Worm (Caenorhabditis elegans) whole organism, early embryonic: Measurements from ENCODE around the gene sld-5.

Source experiments
- B0310.2 ChIP-seq: sonication (generic microtip); optimal IDR thresholded peaks from 2 replicates; lab custom pipeline; 2016; ENCODE audit warnings: mild to moderate bottlenecking, missing genetic modification characterization, missing compliant biosample characterization
- F13C5.2 ChIP-seq: sonication (generic microtip); optimal IDR thresholded peaks from 2 replicates; lab custom pipeline; 2017; ENCODE audit warnings: mild to moderate bottlenecking, missing genetic modification characterization, inconsistent platforms, missing compliant biosample characterization
- aly-1 ChIP-seq: sonication (generic microtip); optimal IDR thresholded peaks from 2 replicates; lab custom pipeline; 2016; ENCODE audit warnings: missing genetic modification characterization, missing compliant biosample characterization
- ama-1 ChIP-seq: fragments of 150-350 bp; optimal IDR thresholded peaks from 2 replicates; lab custom pipeline; 2014
- ceh-13 ChIP-seq: fragments of 200-800 bp; sonication (Bioruptor generic); optimal IDR thresholded peaks from 2 replicates; lab custom pipeline; 2018; ENCODE audit warnings: mild to moderate bottlenecking, missing genetic modification characterization, missing compliant biosample characterization
- ceh-36 ChIP-seq: sonication (generic microtip); optimal IDR thresholded peaks from 2 replicates; lab custom pipeline; 2016; ENCODE audit warnings: missing genetic modification characterization, inconsistent platforms, missing compliant biosample characterization
- ets-7 ChIP-seq: sonication (generic microtip); optimal IDR thresholded peaks from 2 replicates; lab custom pipeline; 2016; ENCODE audit warnings: missing genotype, missing genetic modification characterization, missing compliant biosample characterization
- flt-1 ChIP-seq: fragments of 200-800 bp; sonication (Bioruptor generic); IDR thresholded peaks from 2 replicates; pipeline ENCODE4 v1.3.6; 2022; ENCODE audit warnings: missing genetic modification characterization, missing compliant biosample characterization
- hmbx-1 ChIP-seq: sonication (generic microtip); optimal IDR thresholded peaks from 2 replicates; lab custom pipeline; 2016; ENCODE audit warnings: mild to moderate bottlenecking, missing genetic modification characterization, missing compliant biosample characterization
- hmg-4 ChIP-seq: fragments of 200-800 bp; sonication (Bioruptor generic); optimal IDR thresholded peaks from 2 replicates; lab custom pipeline; 2018; ENCODE audit warnings: mild to moderate bottlenecking, missing genetic modification characterization, missing compliant biosample characterization
- hnd-1 ChIP-seq: sonication (generic microtip); optimal IDR thresholded peaks from 2 replicates; lab custom pipeline; 2016; ENCODE audit warnings: missing genetic modification characterization, missing compliant biosample characterization
- pes-1 ChIP-seq: fragments of 200-800 bp; sonication (Bioruptor generic); IDR thresholded peaks from 2 replicates; pipeline ENCODE4 v1.3.6; 2022; ENCODE audit warnings: missing genetic modification reagents, missing genetic modification characterization, missing compliant biosample characterization
- scrt-1 ChIP-seq: fragments of 200-800 bp; sonication (Bioruptor generic); IDR thresholded peaks from 2 replicates; pipeline ENCODE4 v1.3.6; 2022; ENCODE audit warnings: missing genetic modification characterization, missing compliant biosample characterization
- sea-1 ChIP-seq: fragments of 200-800 bp; sonication (Bioruptor generic); conservative IDR thresholded peaks from 2 replicates; pipeline ENCODE4 v1.3.6; 2022; ENCODE audit warnings: missing genetic modification characterization, missing compliant biosample characterization
- tbx-11 ChIP-seq: fragments of 200-800 bp; sonication (Bioruptor generic); IDR thresholded peaks from 2 replicates; pipeline ENCODE4 v1.3.6; 2022; ENCODE audit warnings: missing genetic modification characterization, missing compliant biosample characterization
- tbx-37 ChIP-seq: fragments of 200-800 bp; sonication (Bioruptor generic); conservative IDR thresholded peaks from 2 replicates; pipeline ENCODE4 v1.3.6; 2022; ENCODE audit warnings: missing genetic modification reagents, missing genetic modification characterization, missing compliant biosample characterization
- tra-4 ChIP-seq: sonication (generic microtip); optimal IDR thresholded peaks from 2 replicates; lab custom pipeline; 2017; ENCODE audit warnings: missing genetic modification characterization, missing compliant biosample characterization

Gene sld-5

DNA sequence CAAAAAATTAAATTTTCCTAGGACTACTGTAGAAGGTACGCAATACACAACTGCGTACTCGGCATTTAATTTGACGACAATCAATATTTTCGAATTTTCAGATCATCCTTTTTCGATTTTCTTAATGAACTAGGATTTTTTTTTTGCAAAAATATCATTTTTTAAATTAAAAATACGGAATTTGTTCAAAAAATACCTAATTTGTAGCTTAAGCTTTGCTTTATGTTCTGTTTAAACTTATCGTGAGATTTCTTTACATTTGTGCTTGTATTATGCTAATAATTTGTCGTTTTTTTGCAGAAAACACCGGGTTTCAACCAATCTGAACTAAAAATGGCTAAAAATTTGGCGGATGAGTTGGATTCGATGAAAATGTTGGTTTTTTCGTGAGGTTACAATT is 40.9 kb downstream of the sld-5 start, which contains the start of gene ftr-1:
TSS of gene ftr-1 (plus strand) at position 301 of the 400 bp plus-strand sequence.
- no peak for TF ChIP-seq hmbx-1
- no peak for TF ChIP-seq scrt-1
- TF ChIP-seq flt-1 (GFP tag; lab: Robert Waterston, UW): no peak
- no peak for TF ChIP-seq ceh-13

ce11 chrV:20195451-20196036 is 42.0 kb downstream of the sld-5 start, which contains the start of the genes srh-217 and Y113G7B.28:
TSS of gene srh-217 (minus strand) at chrV:20195551.
TSS of gene Y113G7B.28 (plus strand) at chrV:20195986.
- TF ChIP-seq tbx-37 (no peak), B0310.2 (tag; lab: Kevin White, UChicago) (no peak), sea-1 (GFP tag; lab: Robert Waterston, UW) (no peak), ama-1 (no peak), hmbx-1 (no peak), tbx-11 (GFP tag; lab: Robert Waterston, UW) (no peak), ets-7 (tag; lab: Kevin White, UChicago) (no peak), tra-4 (tag; lab: Kevin White, UChicago) (no peak), aly-1 (tag; lab: Kevin White, UChicago) (no peak), ceh-13 (no peak)

DNA sequence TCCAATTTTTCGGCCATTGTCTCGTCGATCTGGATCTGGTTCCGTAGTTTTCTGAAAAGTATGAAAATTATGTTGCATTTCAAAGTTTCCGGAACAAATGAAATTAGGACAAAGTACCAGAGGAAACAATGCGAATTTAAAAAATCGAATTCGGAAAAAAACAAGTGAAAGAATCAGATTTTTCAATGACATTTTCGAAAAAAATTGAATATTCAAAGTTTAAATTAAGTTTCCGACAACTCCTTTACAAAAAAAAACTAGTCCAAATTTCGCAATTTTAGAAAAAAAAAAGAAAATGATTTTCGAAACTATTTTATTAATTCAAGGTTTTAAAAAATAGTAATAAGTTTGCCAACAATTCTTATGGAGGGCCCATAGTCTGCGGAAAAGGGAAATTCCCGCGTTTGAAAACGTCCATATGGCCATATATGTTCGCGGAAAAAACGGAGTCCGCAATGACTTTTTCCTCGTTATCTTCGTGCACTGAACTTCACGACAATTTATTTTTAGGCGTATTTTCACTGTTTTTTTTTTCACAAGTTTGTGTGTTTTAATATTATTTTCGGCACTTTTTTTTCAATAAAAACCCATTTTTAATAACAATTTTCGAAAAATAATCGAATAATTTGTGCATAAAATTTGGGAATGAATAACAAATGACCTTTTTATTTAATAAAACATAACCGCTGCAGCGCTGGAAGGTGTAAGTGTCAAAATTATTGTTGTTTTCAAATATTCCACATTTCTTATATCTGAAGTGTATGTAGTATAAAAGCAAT is 45.3 kb downstream of the sld-5 start, which contains the start of the genes fbxa-115 and Y113G7B.27:
TSS of gene fbxa-115 (minus strand) at position 51 of the 779 bp plus-strand sequence.
TSS of gene Y113G7B.27 (plus strand) at position 729 of the 779 bp plus-strand sequence.
- no peak for TF ChIP-seq ama-1
- TF ChIP-seq hmg-4 (GFP tag; lab: Kevin White, UChicago): no peak
- no peak for TF ChIP-seq B0310.2 (tag; lab: Kevin White, UChicago)
- no peak for TF ChIP-seq flt-1 (GFP tag; lab: Robert Waterston, UW)
- TF ChIP-seq ceh-13: no peak
- no peak for TF ChIP-seq tbx-37
- TF ChIP-seq aly-1 (tag; lab: Kevin White, UChicago): no peak
- TF ChIP-seq hmbx-1: no peak
- TF ChIP-seq ceh-36 (tag; lab: Kevin White, UChicago): no peak
- TF ChIP-seq ets-7 (tag; lab: Kevin White, UChicago): no peak
- no peak for TF ChIP-seq F13C5.2 (tag; lab: Kevin White, UChicago)
- no peak for TF ChIP-seq scrt-1
- TF ChIP-seq tra-4 (tag; lab: Kevin White, UChicago): no peak
- TF ChIP-seq sea-1 (GFP tag; lab: Robert Waterston, UW): no peak
- no peak for TF ChIP-seq pes-1 (GFP tag; lab: Robert Waterston, UW)
- no peak for TF ChIP-seq hnd-1 (tag; lab: Kevin White, UChicago)
- no peak for TF ChIP-seq tbx-11 (GFP tag; lab: Robert Waterston, UW)

DNA sequence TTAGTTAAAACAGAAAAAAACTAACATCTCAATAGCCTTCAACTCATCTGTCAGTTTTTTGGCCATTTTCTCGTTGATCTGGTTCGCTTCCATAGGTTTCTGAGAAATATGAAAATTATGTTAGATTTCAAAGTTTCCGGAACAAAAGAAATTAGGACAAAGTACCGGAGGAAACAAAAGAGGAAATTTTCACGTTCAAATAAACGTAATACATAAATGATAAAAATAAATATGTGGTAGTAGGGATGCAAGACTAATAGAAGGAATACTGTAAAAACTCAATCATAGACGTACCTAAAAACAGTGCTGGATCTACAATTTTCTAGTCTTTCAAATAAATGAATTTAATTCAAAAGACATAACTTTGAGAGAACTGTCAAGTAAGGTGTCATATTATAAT is 48.8 kb downstream of the sld-5 start, which contains the start of gene fbxa-116:
TSS of gene fbxa-116 (minus strand) at position 101 of the 400 bp plus-strand sequence.
- TF ChIP-seq aly-1 (tag; lab: Kevin White, UChicago): no peak

ce11 chrV:20186579-20186978 is 51.0 kb downstream of the sld-5 start, which contains the start of gene srz-16:
TSS of gene srz-16 (minus strand) at chrV:20186679.
- TF ChIP-seq tra-4 (tag; lab: Kevin White, UChicago) (no peak), pes-1 (GFP tag; lab: Robert Waterston, UW) (no peak), ama-1 (no peak), sea-1 (GFP tag; lab: Robert Waterston, UW) (no peak), aly-1 (tag; lab: Kevin White, UChicago) (no peak), hmg-4 (GFP tag; lab: Kevin White, UChicago) (no peak), ceh-13 (no peak), tbx-11 (GFP tag; lab: Robert Waterston, UW) (no peak), ceh-36 (tag; lab: Kevin White, UChicago) (no peak)
